Worm (Caenorhabditis elegans): Measurements from ENCODE around the gene T19C3.7.

The T19C3.7 gene

DNA sequence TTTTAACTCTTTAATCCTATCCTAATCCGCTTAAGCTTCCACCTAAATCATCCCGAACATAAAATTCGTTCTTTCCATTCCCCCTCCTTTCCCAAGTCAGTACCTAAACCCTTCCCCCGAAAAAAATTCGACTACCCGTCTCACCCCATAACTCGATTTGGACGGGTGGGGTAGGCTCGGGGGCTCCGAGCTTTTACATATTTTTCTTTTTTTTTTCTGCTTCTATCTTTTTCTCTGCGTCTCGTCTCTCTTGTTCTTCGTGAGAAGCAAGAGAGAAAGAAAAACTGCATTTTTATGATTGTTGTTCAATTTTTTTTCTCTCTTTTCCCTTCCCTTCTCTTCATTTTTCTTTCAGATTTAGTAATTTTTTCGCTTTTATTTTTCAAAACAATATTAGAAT is 39.4 kb upstream of the T19C3.7 start (continued):
- no peak for TF ChIP-seq mxl-2 (GFP tag; conservative IDR thresholded peaks at IDR 0.05)
- TF ChIP-seq php-3 (GFP tag; IDR thresholded peaks at IDR 0.05): no peak
- TF ChIP-seq aha-1 (tag): peak; percentile 77
- no peak for TF ChIP-seq madf-5 (GFP tag; IDR thresholded peaks at IDR 0.05)
- no peak for TF ChIP-seq nhr-48 (tag; optimal IDR thresholded peaks at IDR 0.05)

DNA sequence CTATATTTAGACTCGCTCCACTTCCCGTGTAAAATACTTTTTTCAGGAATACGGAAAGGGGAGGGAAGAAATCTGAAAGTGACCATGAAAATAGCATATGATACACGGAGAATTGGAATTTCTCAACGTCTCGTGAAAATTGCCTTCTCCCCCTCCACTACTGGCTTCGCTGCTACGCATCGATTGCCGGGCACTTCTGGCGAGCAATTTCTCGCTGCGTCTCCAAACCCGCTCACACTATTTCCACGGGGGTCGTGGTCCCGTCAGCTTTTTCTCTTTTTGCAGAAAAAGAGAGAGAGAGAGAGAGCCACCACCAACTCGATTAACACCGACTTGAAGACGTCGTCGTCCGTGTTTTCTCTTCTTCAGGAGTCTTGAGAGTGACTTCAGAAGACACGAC is 35.0 kb upstream of the T19C3.7 start:
- TF ChIP-seq F44E2.7 (GFP tag; IDR thresholded peaks at IDR 0.05) (no peak), lin-29 (GFP tag; IDR thresholded peaks at IDR 0.05) (no peak), hif-1 (tag; optimal IDR thresholded peaks at IDR 0.05) (peak in 1 of 2 experiments; percentile 35), nhr-11 (tag; optimal IDR thresholded peaks at IDR 0.05) (peak; percentile 51), hlh-11 (tag; optimal IDR thresholded peaks at IDR 0.05) (peak; percentile 30), T26A8.4 (GFP tag; IDR thresholded peaks at IDR 0.05) (no peak), lsy-2 (tag; optimal IDR thresholded peaks at IDR 0.05) (peak in 1 of 2 experiments; percentile 65), rbr-2 (tag; optimal IDR thresholded peaks at IDR 0.05) (peak; percentile 76), zag-1 (tag; optimal IDR thresholded peaks at IDR 0.05) (no peak), mep-1 (tag; optimal IDR thresholded peaks at IDR 0.05) (peak; percentile 62), madf-5 (GFP tag; IDR thresholded peaks at IDR 0.05) (no peak), fkh-10 (GFP tag; optimal IDR thresholded peaks at IDR 0.05) (peak; percentile 77), daf-19 (GFP tag; conservative IDR thresholded peaks at IDR 0.05) (no peak), egl-43 (GFP tag; IDR thresholded peaks at IDR 0.05) (peak; percentile 60; the same call in 1 of the 2 replicates), Y75B8A.6 (GFP tag; IDR thresholded peaks at IDR 0.05) (no peak), dmd-6 (GFP tag; IDR thresholded peaks at IDR 0.05) (peak; percentile 7; the same call in 1 of the 2 replicates), ctbp-1 (GFP tag; IDR thresholded peaks at IDR 0.05) (peak; percentile 77), hmg-1.1 (GFP tag; IDR thresholded peaks at IDR 0.05) (peak; percentile 76), set-16 (GFP tag; IDR thresholded peaks at IDR 0.05) (peak; percentile 63), F37D6.2 (tag; optimal IDR thresholded peaks at IDR 0.05) (peak; percentile 61), ces-1 (GFP tag; optimal IDR thresholded peaks at IDR 0.05) (peak; percentile 71), hlh-30 (tag; optimal IDR thresholded peaks at IDR 0.05; ENCODE audit: insufficient read depth) (peak; percentile 73), unc-62 (GFP tag; optimal IDR thresholded peaks at IDR 0.05 in 1 of 2) (peak in 1 of 2 experiments; percentile 10), unc-62 (tag; optimal IDR thresholded peaks at IDR 0.05) (no peak), lin-38 (GFP tag; IDR thresholded peaks at IDR 0.05) (peak; percentile 32), mdl-1 (tag; optimal IDR thresholded peaks at IDR 0.05) (peak in 1 of 2 experiments; percentile 64)

DNA sequence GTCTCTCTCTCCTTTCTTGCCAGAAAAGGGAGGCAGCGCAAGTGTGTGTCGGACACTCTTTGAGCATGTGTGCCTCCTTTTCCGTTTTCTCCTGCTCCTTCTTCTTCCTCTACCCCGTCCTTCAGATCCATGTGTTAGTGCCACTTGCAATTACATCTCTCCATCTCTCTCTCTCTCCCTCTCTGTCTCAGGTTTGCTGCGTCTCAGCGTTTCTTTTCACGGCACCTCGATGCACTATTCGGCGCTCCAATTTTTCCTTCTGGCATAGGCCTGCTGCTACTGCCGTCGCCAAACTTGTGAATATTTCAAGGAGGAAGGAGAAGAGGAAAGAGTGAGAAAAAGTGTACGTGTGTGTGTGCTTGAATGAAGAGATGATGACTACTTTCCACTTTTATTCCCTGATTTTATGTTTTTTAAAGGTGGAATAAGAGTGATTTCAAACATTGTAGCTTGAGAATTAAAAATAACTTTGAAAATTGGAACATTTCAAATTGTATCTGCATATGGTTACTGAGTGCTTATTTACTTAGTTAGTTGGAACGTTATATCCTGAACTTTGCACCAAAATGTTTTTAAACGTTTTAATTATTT is 32.4 kb upstream of the T19C3.7 start, which contains the start of gene W02B3.3:
TSS of gene W02B3.3 (minus strand) at position 131 of the 591 bp plus-strand sequence.
- 0 out of 2 replicates have a peak, but pooled peaks have one; percentile 27 for TF ChIP-seq pha-4 (GFP tag; IDR thresholded peaks at IDR 0.05)
- no peak for TF ChIP-seq pha-4 (tag; optimal IDR thresholded peaks at IDR 0.05)
- peak; percentile 79 for TF ChIP-seq mep-1 (tag; optimal IDR thresholded peaks at IDR 0.05)
- peak; percentile 78 for TF ChIP-seq hmg-1.1 (GFP tag; IDR thresholded peaks at IDR 0.05)
- peak; percentile 78 for TF ChIP-seq rbr-2 (tag; optimal IDR thresholded peaks at IDR 0.05)
- TF ChIP-seq hif-1 (tag; optimal IDR thresholded peaks at IDR 0.05): peak in 1 of 2 experiments; percentile 44
- TF ChIP-seq lsy-2 (tag; optimal IDR thresholded peaks at IDR 0.05): peak; percentile 34 to 73
- TF ChIP-seq mes-2 (tag; optimal IDR thresholded peaks at IDR 0.05; ENCODE audit: poor library complexity, severe bottlenecking): peak; percentile 62
- TF ChIP-seq ceh-62 (tag; optimal IDR thresholded peaks at IDR 0.05): no peak
- TF ChIP-seq ZK546.5 (tag; optimal IDR thresholded peaks at IDR 0.05): no peak
- peak in 1 of 2 experiments; percentile 94 for TF ChIP-seq unc-62 (GFP tag; optimal IDR thresholded peaks at IDR 0.05 in 1 of 2)
- no peak for TF ChIP-seq unc-62 (tag; optimal IDR thresholded peaks at IDR 0.05)
- peak; percentile 26; the same call in 1 of the 2 replicates for TF ChIP-seq dmd-6 (GFP tag; IDR thresholded peaks at IDR 0.05)
- TF ChIP-seq aha-1 (tag): peak; percentile 97
- TF ChIP-seq D1046.2 (GFP tag; IDR thresholded peaks at IDR 0.05): no peak
- TF ChIP-seq hlh-11 (tag; optimal IDR thresholded peaks at IDR 0.05): peak; percentile 31
- TF ChIP-seq nhr-11 (tag; optimal IDR thresholded peaks at IDR 0.05): peak; percentile 23
- peak; percentile 0 for TF ChIP-seq mxl-3 (GFP tag; optimal IDR thresholded peaks at IDR 0.05)
- TF ChIP-seq fkh-10 (GFP tag; optimal IDR thresholded peaks at IDR 0.05): peak; percentile 84
- peak; percentile 10 to 66 for TF ChIP-seq mdl-1 (tag; optimal IDR thresholded peaks at IDR 0.05)
- TF ChIP-seq egl-43 (GFP tag; IDR thresholded peaks at IDR 0.05): peak; percentile 57; the same call in 1 of the 2 replicates
- no peak for TF ChIP-seq vab-7 (GFP tag; IDR thresholded peaks at IDR 0.05)
- TF ChIP-seq hlh-30 (tag; optimal IDR thresholded peaks at IDR 0.05; ENCODE audit: insufficient read depth): peak; percentile 74
- no peak for TF ChIP-seq daf-19 (GFP tag; conservative IDR thresholded peaks at IDR 0.05)
- peak; percentile 84 for TF ChIP-seq ctbp-1 (GFP tag; IDR thresholded peaks at IDR 0.05)
- TF ChIP-seq dmd-9 (GFP tag; IDR thresholded peaks at IDR 0.05): no peak
- peak; percentile 59 for TF ChIP-seq set-16 (GFP tag; IDR thresholded peaks at IDR 0.05)
- TF ChIP-seq ztf-7 (tag; optimal IDR thresholded peaks at IDR 0.05): no peak
- TF ChIP-seq madf-9 (GFP tag; conservative IDR thresholded peaks at IDR 0.05): no peak
- peak; percentile 47 for TF ChIP-seq F37D6.2 (tag; optimal IDR thresholded peaks at IDR 0.05)
- no peak for TF ChIP-seq F49E8.2 (tag; optimal IDR thresholded peaks at IDR 0.05; ENCODE audit: borderline replicate concordance)
- no peak for TF ChIP-seq ama-1 (optimal IDR thresholded peaks at IDR 0.05)

All from whole organism, L4 larva.